Fruit fly (Drosophila melanogaster) whole organism, embryonic: Measurements from ENCODE around the gene Ank.

Experiments
- Aef1 ChIP-seq: fragments of 200-800 bp; sonication (Bioruptor generic); IDR thresholded peaks from 3 replicates; pipeline ENCODE4 v1.3.6; 2022; ENCODE audit warnings: missing biosample characterization, missing genetic modification characterization
- BtbVII ChIP-seq: fragments of 200-800 bp; sonication (Bioruptor generic); optimal IDR thresholded peaks from 3 replicates; lab custom pipeline; 2017; ENCODE audit warnings: missing biosample characterization, mild to moderate bottlenecking, missing genetic modification characterization
- CG10274 ChIP-seq: fragments of 200-800 bp; sonication (Bioruptor generic); optimal IDR thresholded peaks from 3 replicates; lab custom pipeline; 2017; ENCODE audit warnings: missing biosample characterization, mild to moderate bottlenecking, missing genetic modification characterization
- CG12299 ChIP-seq: fragments of 200-800 bp; sonication (Bioruptor generic); optimal IDR thresholded peaks from 2 replicates; lab custom pipeline; 2018; ENCODE audit warnings: missing biosample characterization, mild to moderate bottlenecking, missing genetic modification characterization
- CG14965 ChIP-seq: fragments of 200-800 bp; sonication (Bioruptor generic); optimal IDR thresholded peaks from 2 replicates; lab custom pipeline; 2016; ENCODE audit warnings: missing biosample characterization, missing genetic modification characterization, borderline replicate concordance
- CG15011 ChIP-seq: fragments of 200-800 bp; sonication (Bioruptor generic); optimal IDR thresholded peaks from 3 replicates; lab custom pipeline; 2018; ENCODE audit warnings: missing biosample characterization, mild to moderate bottlenecking, missing genetic modification characterization
- CG1792 ChIP-seq: fragments of 200-800 bp; sonication (Bioruptor generic); optimal IDR thresholded peaks from 2 replicates; lab custom pipeline; 2016; ENCODE audit warnings: missing biosample characterization, missing genetic modification characterization
- CG2120 ChIP-seq: fragments of 200-800 bp; sonication (Bioruptor generic); optimal IDR thresholded peaks from 3 replicates; lab custom pipeline; 2016; ENCODE audit warnings: missing biosample characterization, missing genetic modification characterization
- CG30020 ChIP-seq: fragments of 200-800 bp; optimal IDR thresholded peaks from 2 replicates; lab custom pipeline; 2019; ENCODE audit warnings: missing biosample characterization, mild to moderate bottlenecking, missing genetic modification characterization, moderate library complexity
- CG3281 ChIP-seq: fragments of 200-800 bp; sonication (Bioruptor generic); optimal IDR thresholded peaks from 3 replicates; lab custom pipeline; 2017; ENCODE audit warnings: missing biosample characterization, mild to moderate bottlenecking, missing genetic modification characterization
- CG4328 ChIP-seq: fragments of 200-800 bp; sonication (Bioruptor generic); optimal IDR thresholded peaks from 3 replicates; lab custom pipeline; 2017; ENCODE audit warnings: missing biosample characterization, missing genetic modification reagents, missing genetic modification characterization
- CG4424 ChIP-seq: fragments of 200-800 bp; sonication (Bioruptor generic); optimal IDR thresholded peaks from 3 replicates; lab custom pipeline; 2016; ENCODE audit warnings: missing biosample characterization, missing genetic modification characterization
- CG4617 ChIP-seq: fragments of 200-800 bp; sonication (Bioruptor generic); optimal IDR thresholded peaks from 3 replicates; lab custom pipeline; 2016; ENCODE audit warnings: missing biosample characterization, missing genetic modification characterization, borderline replicate concordance
- CG4707 ChIP-seq: fragments of 200-800 bp; sonication (Bioruptor generic); optimal IDR thresholded peaks from 2 replicates; lab custom pipeline; 2018; ENCODE audit warnings: missing biosample characterization, mild to moderate bottlenecking, missing genetic modification characterization, moderate library complexity
- CG4730 ChIP-seq: fragments of 200-800 bp; sonication (Bioruptor generic); IDR thresholded peaks from 2 replicates; pipeline ENCODE4 v1.3.6; 2022; ENCODE audit warnings: missing biosample characterization, missing genetic modification characterization
- CG4854 ChIP-seq: fragments of 200-800 bp; sonication (Bioruptor generic); optimal IDR thresholded peaks from 2 replicates; lab custom pipeline; 2016; ENCODE audit warnings: missing biosample characterization, missing genetic modification characterization, inconsistent platforms
- CG6654 ChIP-seq: fragments of 200-800 bp; sonication (Bioruptor generic); optimal IDR thresholded peaks from 2 replicates; lab custom pipeline; 2017; ENCODE audit warnings: missing biosample characterization, mild to moderate bottlenecking, missing genetic modification characterization
- CG6765 ChIP-seq: fragments of 200-800 bp; sonication (Bioruptor generic); optimal IDR thresholded peaks from 3 replicates; lab custom pipeline; 2017; ENCODE audit warnings: missing biosample characterization, mild to moderate bottlenecking, missing genetic modification characterization
- CG7271 ChIP-seq: fragments of 200-800 bp; sonication (Bioruptor generic); optimal IDR thresholded peaks from 2 replicates; lab custom pipeline; 2018; ENCODE audit warnings: missing biosample characterization, mild to moderate bottlenecking, missing genetic modification characterization, moderate library complexity
- CG7357 ChIP-seq: fragments of 200-800 bp; sonication (Bioruptor generic); IDR thresholded peaks from 3 replicates; pipeline ENCODE4 v1.3.6; 2022; ENCODE audit warnings: missing biosample characterization, missing genetic modification characterization
- CG8388 ChIP-seq: fragments of 200-800 bp; sonication (Bioruptor generic); optimal IDR thresholded peaks from 2 replicates; lab custom pipeline; 2019; ENCODE audit warnings: missing biosample characterization, mild to moderate bottlenecking, missing genetic modification characterization, moderate library complexity
- CG8924 ChIP-seq: fragments of 200-800 bp; optimal IDR thresholded peaks from 3 replicates; lab custom pipeline; 2019; ENCODE audit warnings: missing biosample characterization, mild to moderate bottlenecking, missing genetic modification characterization, moderate library complexity
- CG8944 ChIP-seq: fragments of 200-800 bp; sonication (Bioruptor generic); optimal IDR thresholded peaks from 3 replicates; lab custom pipeline; 2016; ENCODE audit warnings: missing biosample characterization, missing genetic modification characterization
- CTCF ChIP-seq: fragments of 200-800 bp; sonication (Bioruptor generic); optimal IDR thresholded peaks from 2 replicates; lab custom pipeline; 2017; ENCODE audit warnings: missing biosample characterization, mild to moderate bottlenecking, missing genetic modification characterization, moderate library complexity
- Dek ChIP-seq: fragments of 200-800 bp; sonication (Bioruptor generic); optimal IDR thresholded peaks from 3 replicates; lab custom pipeline; 2019; ENCODE audit warnings: missing biosample characterization, mild to moderate bottlenecking, missing genetic modification characterization, moderate library complexity
- Doc2 ChIP-seq: fragments of 200-800 bp; sonication (Bioruptor generic); IDR thresholded peaks from 2 replicates; pipeline ENCODE4 v1.3.6; 2022; ENCODE audit warnings: missing biosample characterization, missing genetic modification characterization
- E2f2 ChIP-seq: fragments of 200-800 bp; sonication (Bioruptor generic); IDR thresholded peaks from 2 replicates; pipeline ENCODE4 v1.3.6; 2022; ENCODE audit warnings: missing biosample characterization, missing genetic modification characterization
- Gsc ChIP-seq: fragments of 200-800 bp; sonication (Bioruptor generic); IDR thresholded peaks from 2 replicates; pipeline ENCODE4 v1.3.6; 2022; ENCODE audit warnings: missing biosample characterization, missing genetic modification characterization
- Meics ChIP-seq: fragments of 200-800 bp; sonication (Bioruptor generic); optimal IDR thresholded peaks from 2 replicates; lab custom pipeline; 2017; ENCODE audit warnings: missing biosample characterization, mild to moderate bottlenecking, missing genetic modification characterization
- NC2β ChIP-seq: fragments of 200-800 bp; sonication (Bioruptor generic); optimal IDR thresholded peaks from 2 replicates; lab custom pipeline; 2016; ENCODE audit warnings: missing biosample characterization, missing genetic modification characterization
- Nf-YB ChIP-seq: fragments of 200-800 bp; sonication (Bioruptor generic); optimal IDR thresholded peaks from 3 replicates; lab custom pipeline; 2019; ENCODE audit warnings: missing biosample characterization, mild to moderate bottlenecking, missing genetic modification characterization, moderate library complexity
- Nf-YC ChIP-seq: fragments of 200-800 bp; optimal IDR thresholded peaks from 3 replicates; lab custom pipeline; 2019; ENCODE audit warnings: missing biosample characterization, mild to moderate bottlenecking, missing genetic modification characterization, moderate library complexity
- Taf1 ChIP-seq: fragments of 200-800 bp; sonication (Bioruptor generic); IDR thresholded peaks from 2 replicates; pipeline ENCODE4 v1.3.6; 2022; ENCODE audit warnings: missing biosample characterization, missing genetic modification characterization
- Usf ChIP-seq: fragments of 200-800 bp; sonication (Bioruptor generic); optimal IDR thresholded peaks from 2 replicates; lab custom pipeline; 2017; ENCODE audit warnings: missing genotype, missing biosample characterization, missing genetic modification characterization
- ato ChIP-seq: fragments of 200-800 bp; sonication (Bioruptor generic); IDR thresholded peaks from 2 replicates; pipeline ENCODE4 v1.3.6; 2022; ENCODE audit warnings: missing biosample characterization, missing genetic modification characterization; ENCODE audit not compliant: partially characterized antibody
- az2 ChIP-seq: fragments of 200-800 bp; sonication (Bioruptor generic); optimal IDR thresholded peaks from 3 replicates; lab custom pipeline; 2016; ENCODE audit warnings: missing biosample characterization, missing genetic modification characterization
- dmrt11E ChIP-seq: fragments of 200-800 bp; sonication (Bioruptor generic); optimal IDR thresholded peaks from 3 replicates; lab custom pipeline; 2018; ENCODE audit warnings: missing biosample characterization, mild to moderate bottlenecking, missing genetic modification characterization, moderate library complexity
- dmrt99B ChIP-seq: fragments of 200-800 bp; sonication (Bioruptor generic); optimal IDR thresholded peaks from 2 replicates; lab custom pipeline; 2018; ENCODE audit warnings: missing biosample characterization, mild to moderate bottlenecking, missing genetic modification characterization, moderate library complexity
- ems ChIP-seq: fragments of 200-800 bp; sonication (Bioruptor generic); optimal IDR thresholded peaks from 3 replicates; lab custom pipeline; 2016; ENCODE audit warnings: missing biosample characterization, missing genetic modification characterization
- gcm2 ChIP-seq: fragments of 200-800 bp; sonication (Bioruptor generic); optimal IDR thresholded peaks from 2 replicates; lab custom pipeline; 2016; ENCODE audit warnings: missing biosample characterization, missing genetic modification characterization
- kni ChIP-seq: fragments of 200-800 bp; sonication (Bioruptor generic); optimal IDR thresholded peaks from 3 replicates; lab custom pipeline; 2017; ENCODE audit warnings: mild to moderate bottlenecking, missing biosample characterization, missing genetic modification reagents, missing genetic modification characterization
- lola ChIP-seq, 3 experiments: fragments of >200 bp in 2 of 3; fragments of 200-800 bp in 1 of 3; sonication (Bioruptor generic) in 1 of 3; optimal IDR thresholded peaks; 2 replicates each; lab custom pipeline; 2017 to 2019; ENCODE audit warnings: missing biosample characterization in 3 of 3, missing genetic modification characterization in 3 of 3, mild to moderate bottlenecking in 1 of 3, moderate library complexity in 1 of 3
- nmo ChIP-seq: fragments of 200-800 bp; sonication (Bioruptor generic); optimal IDR thresholded peaks from 2 replicates; lab custom pipeline; 2018; ENCODE audit warnings: missing biosample characterization, mild to moderate bottlenecking, missing genetic modification characterization, moderate library complexity
- p53 ChIP-seq: fragments of 200-800 bp; sonication (Bioruptor generic); optimal IDR thresholded peaks from 2 replicates; lab custom pipeline; 2016; ENCODE audit warnings: missing biosample characterization, missing genetic modification characterization
- pzg ChIP-seq: fragments of 200-800 bp; sonication (Bioruptor generic); optimal IDR thresholded peaks from 3 replicates; lab custom pipeline; 2018; ENCODE audit warnings: missing biosample characterization, mild to moderate bottlenecking, missing genetic modification characterization, moderate library complexity
- seq ChIP-seq: fragments of 200-800 bp; sonication (Bioruptor generic); IDR thresholded peaks from 2 replicates; pipeline ENCODE4 v1.3.6; 2022; ENCODE audit warnings: missing biosample characterization, missing genetic modification characterization
- tin ChIP-seq: fragments of 200-800 bp; sonication (Bioruptor generic); optimal IDR thresholded peaks from 3 replicates; lab custom pipeline; 2016; ENCODE audit warnings: missing biosample characterization, missing genetic modification characterization
- trem ChIP-seq: fragments of 200-800 bp; optimal IDR thresholded peaks from 3 replicates; lab custom pipeline; 2019; ENCODE audit warnings: missing biosample characterization, mild to moderate bottlenecking, missing genetic modification characterization, moderate library complexity
- twi ChIP-seq: fragments of 200-800 bp; optimal IDR thresholded peaks from 2 replicates; lab custom pipeline; 2019; ENCODE audit warnings: missing biosample characterization, mild to moderate bottlenecking, missing genetic modification characterization, moderate library complexity
- zfh2 ChIP-seq: fragments of 200-800 bp; sonication (Bioruptor generic); optimal IDR thresholded peaks from 2 replicates; lab custom pipeline; 2016; ENCODE audit warnings: missing biosample characterization, missing genetic modification characterization

The Ank gene

DNA sequence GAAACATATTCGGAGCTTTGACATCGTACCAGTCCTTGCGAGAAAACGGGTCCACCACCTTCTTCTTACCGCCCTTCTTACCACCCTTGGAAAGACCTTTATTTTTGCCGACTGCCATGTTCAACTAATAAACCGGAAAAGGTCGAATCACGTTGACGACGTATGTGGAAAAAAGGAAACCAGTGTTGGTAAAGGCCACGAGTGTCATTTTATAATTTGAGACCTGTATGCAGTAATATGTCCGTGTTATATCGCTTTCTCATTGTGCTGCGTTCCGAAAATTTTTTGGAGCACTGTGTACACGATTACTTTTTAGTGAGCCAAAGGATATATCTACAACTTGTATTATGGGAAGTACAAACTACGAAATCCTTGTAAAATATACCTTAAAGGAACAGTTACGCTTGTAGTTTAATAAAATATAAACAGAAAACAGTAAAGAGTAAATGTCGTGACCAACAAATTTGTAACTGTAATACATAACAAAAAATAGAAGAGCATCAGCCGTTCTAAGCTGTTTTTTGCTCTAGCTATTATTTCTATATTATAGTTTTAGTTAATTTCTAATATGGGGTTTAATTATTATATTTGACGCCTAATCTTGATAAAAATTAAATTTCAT is 62.5 kb downstream of the Ank start, which contains the start of gene RpS3A (continued):
- TF ChIP-seq CG4617 (GFP tag; lab: Kevin White, UChicago) (peak; percentile 50), twi (tag; lab: Kevin White, UChicago) (peak; percentile 70), trem (tag; lab: Kevin White, UChicago) (peak; percentile 48), Usf (GFP tag; lab: Kevin White, UChicago) (peak; percentile 85), dmrt11E (tag; lab: Kevin White, UChicago) (peak; percentile 65), CG4424 (GFP tag; lab: Kevin White, UChicago) (peak; percentile 73), CG4730 (GFP tag; lab: Robert Waterston, UW) (no peak), CG4328 (GFP tag; lab: Kevin White, UChicago) (peak; percentile 82), CG30020 (peak; percentile 99), Aef1 (GFP tag; lab: Robert Waterston, UW) (no peak; the same call in 2 of the 3 replicates), CG1792 (GFP tag; lab: Kevin White, UChicago) (peak; percentile 37), Doc2 (GFP tag; lab: Robert Waterston, UW) (no peak), NC2β (GFP tag; lab: Kevin White, UChicago) (peak; percentile 97), Taf1 (GFP tag; lab: Robert Waterston, UW) (no peak), tin (GFP tag; lab: Kevin White, UChicago) (peak; percentile 57), pzg (GFP tag; lab: Kevin White, UChicago) (peak; percentile 86), zfh2 (peak; percentile 82), ems (GFP tag; lab: Kevin White, UChicago) (peak; percentile 67), CG14965 (GFP tag; lab: Kevin White, UChicago) (no peak), CG15011 (GFP tag; lab: Kevin White, UChicago) (peak; percentile 70), az2 (GFP tag; lab: Kevin White, UChicago) (peak; percentile 36), kni (peak; percentile 12), CG7357 (GFP tag; lab: Robert Waterston, UW) (peak; percentile 99), Gsc (GFP tag; lab: Robert Waterston, UW) (no peak), nmo (peak; percentile 81), seq (GFP tag; lab: Robert Waterston, UW) (no peak), Dek (tag; lab: Kevin White, UChicago) (peak; percentile 69), CG8944 (GFP tag; lab: Kevin White, UChicago) (peak; percentile 66), CTCF (GFP tag; lab: Kevin White, UChicago) (peak; percentile 32), BtbVII (peak; percentile 85), ato (GFP tag; lab: Robert Waterston, UW) (no peak), CG4854 (GFP tag; lab: Kevin White, UChicago) (peak; percentile 49), Nf-YC (peak; percentile 57), p53 (GFP tag; lab: Kevin White, UChicago) (peak; percentile 66), Meics (GFP tag; lab: Kevin White, UChicago) (peak; percentile 86), CG8924 (tag; lab: Kevin White, UChicago) (peak; percentile 75), CG4707 (GFP tag; lab: Kevin White, UChicago) (peak; percentile 82), CG3281 (GFP tag; lab: Kevin White, UChicago) (peak; percentile 86), CG7271 (tag; lab: Kevin White, UChicago) (peak; percentile 93), CG6654 (GFP tag; lab: Kevin White, UChicago) (peak; percentile 51), lola (GFP tag; optimal IDR thresholded peaks at IDR 0.05; lab: Kevin White, UChicago) (peak in 1 of 3 experiments; percentile 92), E2f2 (GFP tag; lab: Robert Waterston, UW) (peak; percentile 30; the same call in 1 of the 2 replicates), CG6765 (GFP tag; lab: Kevin White, UChicago) (peak; percentile 86), Nf-YB (peak; percentile 59), gcm2 (GFP tag; lab: Kevin White, UChicago) (peak; percentile 75), dmrt99B (tag; lab: Kevin White, UChicago) (peak; percentile 59), CG2120 (peak; percentile 63), CG8388 (GFP tag; lab: Kevin White, UChicago) (peak; percentile 47), CG12299 (tag; lab: Kevin White, UChicago) (peak; percentile 84), CG10274 (GFP tag; lab: Kevin White, UChicago) (peak; percentile 64)
